Worm (Caenorhabditis elegans) whole organism, late embryonic: Measurements from ENCODE around the gene ZK512.10.
A peak's percentile ranks its signal among the peaks of the same experiment; 100 is the strongest.

ENCODE experiments used
- F13H6.1 ChIP-seq: sonication (generic microtip); optimal IDR thresholded peaks from 2 replicates; lab custom pipeline; 2016; ENCODE audit warnings: missing genetic modification characterization, missing compliant biosample characterization
- K02D7.2 ChIP-seq: sonication (generic microtip); optimal IDR thresholded peaks from 2 replicates; lab custom pipeline; 2017; ENCODE audit warnings: mild to moderate bottlenecking, missing genetic modification characterization, missing compliant biosample characterization
- K09A11.1 ChIP-seq: sonication (generic microtip); optimal IDR thresholded peaks from 2 replicates; lab custom pipeline; 2017; ENCODE audit warnings: antibody characterized with exemption, mild to moderate bottlenecking, missing genetic modification characterization, missing compliant biosample characterization; ENCODE audit not compliant: insufficient read depth
- ahr-1 ChIP-seq: sonication (generic microtip); optimal IDR thresholded peaks from 2 replicates; lab custom pipeline; 2016; ENCODE audit warnings: missing genetic modification characterization, missing compliant biosample characterization
- ama-1 ChIP-seq: fragments of 150-350 bp; optimal IDR thresholded peaks from 2 replicates; lab custom pipeline; 2014
- ceh-22 ChIP-seq: sonication (generic microtip); optimal IDR thresholded peaks from 2 replicates; lab custom pipeline; 2017; ENCODE audit warnings: missing biosample characterization, missing genetic modification characterization
- ceh-31 ChIP-seq: sonication (generic microtip); optimal IDR thresholded peaks from 2 replicates; lab custom pipeline; 2016; ENCODE audit warnings: missing genetic modification characterization, missing compliant biosample characterization
- ceh-6 ChIP-seq: fragments of 200-800 bp; sonication (Bioruptor generic); optimal IDR thresholded peaks from 2 replicates; lab custom pipeline; 2018; ENCODE audit warnings: mild to moderate bottlenecking, missing genetic modification characterization, missing compliant biosample characterization
- che-1 ChIP-seq: sonication (generic microtip); optimal IDR thresholded peaks from 2 replicates; lab custom pipeline; 2016; ENCODE audit warnings: mild to moderate bottlenecking, missing genetic modification characterization, missing compliant biosample characterization
- dmd-4 ChIP-seq: sonication (generic microtip); optimal IDR thresholded peaks from 2 replicates; lab custom pipeline; 2016; ENCODE audit warnings: borderline replicate concordance, missing genetic modification characterization, missing compliant biosample characterization
- dve-1 ChIP-seq: sonication (generic microtip); optimal IDR thresholded peaks from 2 replicates; lab custom pipeline; 2017; ENCODE audit warnings: antibody characterized with exemption, mild to moderate bottlenecking, missing genetic modification characterization, missing compliant biosample characterization
- elt-4 ChIP-seq: sonication (generic microtip); optimal IDR thresholded peaks from 2 replicates; lab custom pipeline; 2016; ENCODE audit warnings: missing genetic modification characterization, missing compliant biosample characterization
- gmeb-2 ChIP-seq: sonication (generic microtip); optimal IDR thresholded peaks from 2 replicates; lab custom pipeline; 2016; ENCODE audit warnings: missing genetic modification characterization, inconsistent platforms, missing compliant biosample characterization
- hlh-15 ChIP-seq: sonication (generic microtip); optimal IDR thresholded peaks from 2 replicates; lab custom pipeline; 2016; ENCODE audit warnings: missing genetic modification characterization, missing compliant biosample characterization
- hlh-30 ChIP-seq: sonication (generic microtip); optimal IDR thresholded peaks from 2 replicates; lab custom pipeline; 2017; ENCODE audit warnings: antibody characterized with exemption, missing genetic modification characterization, missing compliant biosample characterization; ENCODE audit not compliant: insufficient read depth
- hlh-6 ChIP-seq: sonication (generic microtip); optimal IDR thresholded peaks from 2 replicates; lab custom pipeline; 2016; ENCODE audit warnings: missing genotype, missing genetic modification characterization, missing compliant biosample characterization
- lim-6 ChIP-seq: sonication (generic microtip); optimal IDR thresholded peaks from 2 replicates; lab custom pipeline; 2016; ENCODE audit warnings: missing genetic modification characterization, missing compliant biosample characterization
- lin-11 ChIP-seq: fragments of 200-800 bp; sonication (Bioruptor generic); optimal IDR thresholded peaks from 2 replicates; lab custom pipeline; 2018; ENCODE audit warnings: mild to moderate bottlenecking, missing genetic modification characterization, missing compliant biosample characterization
- madf-2 ChIP-seq: sonication (generic microtip); optimal IDR thresholded peaks from 2 replicates; lab custom pipeline; 2017; ENCODE audit warnings: missing genetic modification characterization, missing compliant biosample characterization
- nfya-1 ChIP-seq: sonication (generic microtip); optimal IDR thresholded peaks from 2 replicates; lab custom pipeline; 2017; ENCODE audit warnings: missing genetic modification characterization, mild to moderate bottlenecking, missing compliant biosample characterization, antibody characterized with exemption, moderate library complexity
- nhr-11 ChIP-seq: fragments of 150-350 bp; optimal IDR thresholded peaks from 2 replicates; lab custom pipeline; 2014; ENCODE audit warnings: missing biosample characterization, missing genetic modification characterization
- nhr-232 ChIP-seq: sonication (generic microtip); optimal IDR thresholded peaks from 2 replicates; lab custom pipeline; 2016; ENCODE audit warnings: missing genetic modification characterization, missing compliant biosample characterization
- npax-4 ChIP-seq: sonication (generic microtip); optimal IDR thresholded peaks from 2 replicates; lab custom pipeline; 2016; ENCODE audit warnings: missing genetic modification characterization, missing compliant biosample characterization
- pag-3 ChIP-seq: sonication (generic microtip); optimal IDR thresholded peaks from 2 replicates; lab custom pipeline; 2016; ENCODE audit warnings: missing compliant biosample characterization, missing genetic modification characterization, borderline replicate concordance
- pax-1 ChIP-seq: fragments of 150-350 bp; optimal IDR thresholded peaks from 2 replicates; lab custom pipeline; 2014; ENCODE audit warnings: missing biosample characterization, missing genetic modification characterization
- pha-4 ChIP-seq: fragments of 150-350 bp; optimal IDR thresholded peaks from 2 replicates; lab custom pipeline; 2018; ENCODE audit warnings: missing biosample characterization, missing genetic modification reagents, missing genetic modification characterization
- pros-1 ChIP-seq: fragments of 150-350 bp; optimal IDR thresholded peaks from 2 replicates; lab custom pipeline; 2014; ENCODE audit warnings: missing biosample characterization, missing genetic modification reagents, missing genetic modification characterization
- rnt-1 ChIP-seq: sonication (generic microtip); optimal IDR thresholded peaks from 2 replicates; lab custom pipeline; 2016; ENCODE audit warnings: missing genetic modification characterization, missing compliant biosample characterization
- sdc-2 ChIP-seq: sonication (generic microtip); optimal IDR thresholded peaks from 2 replicates; lab custom pipeline; 2016; ENCODE audit warnings: missing genotype, missing genetic modification characterization, missing compliant biosample characterization
- sox-2 ChIP-seq: fragments of 200-800 bp; sonication (Bioruptor generic); IDR thresholded peaks from 2 replicates; pipeline ENCODE4 v1.3.6; 2022; ENCODE audit warnings: missing genetic modification reagents, missing genetic modification characterization, missing compliant biosample characterization
- sox-4 ChIP-seq: sonication (generic microtip); optimal IDR thresholded peaks from 2 replicates; lab custom pipeline; 2017; ENCODE audit warnings: mild to moderate bottlenecking, missing genetic modification characterization, inconsistent platforms, missing compliant biosample characterization
- tbx-2 ChIP-seq: sonication (generic microtip); optimal IDR thresholded peaks from 2 replicates; lab custom pipeline; 2016; ENCODE audit warnings: missing genetic modification characterization, missing compliant biosample characterization
- ttx-3 ChIP-seq: sonication (generic microtip); optimal IDR thresholded peaks from 2 replicates; lab custom pipeline; 2016; ENCODE audit warnings: missing genetic modification reagents, missing genetic modification characterization, missing compliant biosample characterization
- unc-42 ChIP-seq: sonication (generic microtip); optimal IDR thresholded peaks from 2 replicates; lab custom pipeline; 2016; ENCODE audit warnings: missing genotype, missing genetic modification characterization, missing compliant biosample characterization
- unc-55 ChIP-seq: sonication (generic microtip); optimal IDR thresholded peaks from 2 replicates; lab custom pipeline; 2017; ENCODE audit warnings: missing biosample characterization, missing genetic modification reagents, missing genetic modification characterization
- ztf-16 ChIP-seq: sonication (generic microtip); optimal IDR thresholded peaks from 2 replicates; lab custom pipeline; 2017; ENCODE audit warnings: missing genetic modification characterization, missing compliant biosample characterization

Gene ZK512.10

DNA sequence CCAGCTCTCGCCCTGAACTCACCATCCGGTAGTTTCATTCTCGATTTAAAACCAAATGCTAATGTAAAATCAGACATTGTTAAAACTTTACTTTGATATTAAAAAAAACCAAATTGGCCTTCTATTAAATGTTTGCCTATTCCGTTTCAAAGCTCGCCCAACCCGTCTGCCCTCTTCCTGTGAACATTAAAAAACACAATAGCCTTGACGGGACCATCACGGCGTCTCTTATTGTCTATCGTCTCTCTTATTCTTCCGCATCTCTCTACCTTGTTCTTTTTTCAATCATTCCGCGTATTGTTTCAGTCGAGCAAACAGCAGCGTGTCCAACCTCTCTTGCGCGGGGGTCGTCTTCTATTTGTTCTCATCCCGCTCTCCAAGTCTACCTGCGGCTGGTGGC is 16.0 kb upstream of the ZK512.10 start, which contains the start of gene ZK512.1 (continued):
- TF ChIP-seq ama-1 (no peak), sox-4 (tag; lab: Kevin White, UChicago) (no peak), F13H6.1 (tag; lab: Kevin White, UChicago) (no peak)

DNA sequence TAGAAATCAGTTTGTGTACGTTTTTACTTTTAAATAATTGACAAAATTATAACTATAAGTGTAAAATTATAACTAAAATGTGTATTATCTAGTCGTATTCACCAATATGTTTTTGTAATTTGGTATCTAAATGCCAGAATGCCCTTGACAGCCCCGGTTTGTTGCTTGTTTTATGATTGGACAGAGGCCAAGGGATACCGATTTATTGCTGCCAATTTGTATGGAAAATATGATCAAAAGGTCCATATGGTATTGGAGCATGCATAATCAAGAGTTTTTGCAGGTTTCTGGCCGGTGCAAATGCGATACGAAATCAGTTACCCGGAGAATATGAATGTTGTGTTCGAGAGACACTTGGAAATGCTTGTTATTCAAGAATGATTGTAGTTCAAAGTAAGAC is 14.9 kb upstream of the ZK512.10 start:
- TF ChIP-seq K09A11.1 (tag; lab: Kevin White, UChicago) (no peak), unc-55 (GFP tag; lab: Kevin White, UChicago) (no peak), lim-6 (tag; lab: Kevin White, UChicago) (no peak), dmd-4 (tag; lab: Kevin White, UChicago) (no peak), tbx-2 (no peak)

DNA sequence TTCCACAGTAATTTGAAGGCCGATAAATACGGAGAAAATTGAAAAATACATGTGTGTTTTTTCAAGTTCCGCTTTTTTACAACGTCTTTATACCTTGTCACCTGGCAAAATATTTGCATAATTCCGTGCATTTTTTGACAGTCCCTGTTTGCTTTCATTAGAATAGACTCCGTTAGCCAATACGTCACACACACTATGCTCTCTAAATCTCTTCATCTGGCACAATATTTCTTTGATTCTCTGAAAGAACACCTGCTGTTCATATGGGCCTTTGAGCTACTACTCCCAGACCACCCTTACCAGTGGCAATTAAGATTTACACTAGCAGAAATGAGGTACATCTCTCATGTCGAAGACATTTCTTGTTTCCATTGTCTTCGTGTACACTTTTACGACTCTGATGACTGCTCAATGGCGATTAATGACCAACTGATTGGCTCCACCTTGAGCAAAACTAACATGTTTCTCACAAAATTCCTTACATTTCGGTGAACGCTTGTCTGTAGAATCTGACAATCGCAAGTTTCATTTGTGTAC is 12.3 kb upstream of the ZK512.10 start, which contains the start of gene grl-11:
Gene grl-11, minus strand, starts transcription at position 51 of the 537 bp plus-strand sequence.
- TF ChIP-seq hlh-30 (tag; lab: Kevin White, UChicago) = no peak
- TF ChIP-seq ahr-1 = no peak
- no peak for TF ChIP-seq dmd-4 (tag; lab: Kevin White, UChicago)
- TF ChIP-seq sdc-2 = no peak
- TF ChIP-seq ama-1 = no peak
- TF ChIP-seq pax-1 = no peak
- TF ChIP-seq unc-42 (tag; lab: Kevin White, UChicago) = no peak
- TF ChIP-seq madf-2 (tag; lab: Kevin White, UChicago) = no peak
- TF ChIP-seq ceh-22 (tag; lab: Kevin White, UChicago) = no peak
- no peak for TF ChIP-seq che-1 (tag; lab: Kevin White, UChicago)
- TF ChIP-seq nhr-232 (tag; lab: Kevin White, UChicago) = no peak
- TF ChIP-seq hlh-15 (tag; lab: Kevin White, UChicago) = no peak
- TF ChIP-seq elt-4 = no peak
- no peak for TF ChIP-seq hlh-6 (tag; lab: Kevin White, UChicago)
- TF ChIP-seq pros-1 = no peak

DNA sequence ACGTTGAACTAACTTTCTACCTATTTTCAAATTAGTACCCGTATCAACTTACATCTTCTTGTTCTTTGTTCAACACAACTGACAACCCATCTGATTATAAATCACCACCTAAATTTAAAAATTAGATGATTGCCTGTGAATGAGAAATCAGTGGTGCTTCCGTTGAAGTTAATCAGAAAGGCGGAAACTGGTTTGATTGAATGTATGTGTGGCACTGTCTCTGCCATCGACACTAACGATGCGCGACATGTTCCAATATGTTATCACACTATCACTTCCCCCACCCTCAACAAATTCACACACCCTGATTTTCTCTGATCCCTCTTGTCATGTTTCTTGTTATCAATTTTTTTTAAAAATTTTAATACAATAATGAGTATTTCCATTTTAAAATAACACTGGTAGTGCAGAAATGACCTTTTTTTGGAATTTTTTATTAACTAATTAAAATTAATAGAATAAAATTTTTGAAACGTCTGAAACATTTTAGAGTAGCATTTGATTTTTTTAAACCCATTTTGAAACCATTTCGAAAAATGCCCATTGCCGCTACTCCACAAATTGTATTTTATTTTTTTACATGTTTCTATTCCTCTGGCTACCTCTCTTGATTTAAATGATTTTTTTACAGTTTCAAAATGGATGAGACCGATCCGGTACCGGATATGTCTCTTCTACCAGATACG is 11.6 kb upstream of the ZK512.10 start, which contains the start of gene ced-11:
Gene ced-11, plus strand, starts transcription at position 636 of the 686 bp plus-strand sequence.
- TF ChIP-seq ceh-31 (tag; lab: Kevin White, UChicago) = no peak
- no peak for TF ChIP-seq nfya-1 (tag; lab: Kevin White, UChicago)
- TF ChIP-seq ttx-3 (tag; lab: Kevin White, UChicago) = no peak
- no peak for TF ChIP-seq nhr-11

DNA sequence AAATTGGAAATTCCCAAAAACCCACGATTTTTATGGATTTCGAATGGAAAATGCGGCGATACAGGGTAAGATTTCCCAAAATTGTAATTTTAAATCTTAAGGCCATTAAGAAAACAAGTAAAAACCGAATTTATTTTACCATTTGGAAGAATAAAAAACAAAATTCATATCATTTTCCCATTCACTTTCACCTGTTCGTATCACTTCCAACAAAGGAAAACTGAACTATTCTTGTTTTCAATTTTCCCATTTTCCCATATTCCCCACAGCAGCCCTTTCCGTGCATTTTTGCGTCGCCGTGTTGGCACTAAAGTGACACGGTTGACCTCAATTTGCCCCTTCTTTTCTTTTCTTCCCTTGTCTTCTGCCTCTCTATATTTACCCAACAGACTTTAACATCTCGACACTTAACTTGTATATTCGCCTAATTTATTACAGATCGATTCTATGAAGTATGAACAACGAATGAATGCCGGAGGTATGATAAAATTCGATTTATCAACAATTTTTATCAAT is 4.8 kb upstream of the ZK512.10 start, which contains the start of gene sec-16A.1:
Gene sec-16A.1, plus strand, starts transcription at position 51 of the 516 bp plus-strand sequence.
- TF ChIP-seq pros-1 (no peak), pax-1 (peak; percentile 34)

DNA sequence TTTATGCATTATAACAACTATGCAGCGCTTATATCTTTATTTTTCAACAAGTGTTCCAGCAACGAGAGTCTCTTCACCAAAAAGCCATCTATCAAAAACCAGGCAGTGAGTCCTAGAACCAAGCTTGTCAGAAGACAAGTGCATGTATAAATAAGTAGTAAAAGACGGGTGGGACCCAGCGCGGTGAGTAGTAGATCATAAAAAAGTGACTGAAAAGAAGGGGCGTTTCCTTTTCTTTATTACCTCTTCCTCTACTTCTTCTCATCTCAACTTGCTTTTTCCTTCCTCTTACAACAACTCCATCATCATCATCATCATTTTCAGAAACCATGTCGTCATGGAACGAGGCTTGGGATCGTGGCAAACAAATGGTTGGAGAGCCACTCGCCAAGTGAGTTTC is 5.9 kb downstream of the ZK512.10 start, which contains the start of gene eat-4:
Gene eat-4, plus strand, starts transcription at position 301 of the 400 bp plus-strand sequence.
- TF ChIP-seq pag-3 (no peak), ztf-16 (tag; lab: Kevin White, UChicago) (no peak), pha-4 (tag; lab: Kevin White, UChicago) (no peak), npax-4 (no peak), K02D7.2 (tag; lab: Kevin White, UChicago) (no peak), dve-1 (tag; lab: Kevin White, UChicago) (no peak), lin-11 (tag; lab: Kevin White, UChicago) (no peak), hlh-15 (tag; lab: Kevin White, UChicago) (no peak), sox-2 (GFP tag; lab: Robert Waterston, UW) (no peak), K09A11.1 (tag; lab: Kevin White, UChicago) (no peak), gmeb-2 (no peak), ceh-6 (no peak), rnt-1 (tag; lab: Kevin White, UChicago) (no peak), tbx-2 (no peak)
